Worm (Caenorhabditis elegans) whole organism, L2 larva: ENCODE measurements around the gene F56C3.10.

Experiments
- C34F6.9 ChIP-seq: fragments of 150-350 bp; optimal IDR thresholded peaks from 2 replicates; lab custom pipeline; 2014; ENCODE audit warnings: missing biosample characterization, missing genetic modification characterization
- F13H6.1 ChIP-seq: sonication (generic microtip); optimal IDR thresholded peaks from 2 replicates; lab custom pipeline; 2016; ENCODE audit warnings: missing genetic modification characterization, missing compliant biosample characterization
- R02D3.7 ChIP-seq: fragments of 150-350 bp; optimal IDR thresholded peaks from 2 replicates; lab custom pipeline; 2014; ENCODE audit warnings: missing biosample characterization, missing genetic modification characterization
- Y55F3AM.14 ChIP-seq: fragments of 200-800 bp; sonication (Bioruptor generic); optimal IDR thresholded peaks from 2 replicates; lab custom pipeline; 2018; ENCODE audit warnings: mild to moderate bottlenecking, missing genetic modification characterization, missing compliant biosample characterization
- ZK546.5 ChIP-seq: sonication (generic microtip); optimal IDR thresholded peaks from 2 replicates; lab custom pipeline; 2017; ENCODE audit warnings: missing biosample characterization, missing genetic modification characterization
- alr-1 ChIP-seq: fragments of 150-350 bp; optimal IDR thresholded peaks from 2 replicates; lab custom pipeline; 2014; ENCODE audit warnings: missing biosample characterization, missing genetic modification characterization
- aly-2 ChIP-seq: fragments of 150-350 bp; optimal IDR thresholded peaks from 2 replicates; lab custom pipeline; 2014; ENCODE audit warnings: missing biosample characterization, missing genetic modification characterization
- ama-1 ChIP-seq: fragments of 150-350 bp; optimal IDR thresholded peaks from 2 replicates; lab custom pipeline; 2018; ENCODE audit warnings: inconsistent platforms
- blmp-1 ChIP-seq: sonication (generic microtip); optimal IDR thresholded peaks from 2 replicates; lab custom pipeline; 2017; ENCODE audit warnings: missing genetic modification characterization, mild to moderate bottlenecking, missing compliant biosample characterization, antibody characterized with exemption, moderate library complexity; ENCODE audit not compliant: insufficient read depth
- ceh-16 ChIP-seq: fragments of 150-350 bp; optimal IDR thresholded peaks from 2 replicates; lab custom pipeline; 2014; ENCODE audit warnings: missing biosample characterization, missing genetic modification characterization
- ceh-82 ChIP-seq: fragments of 150-350 bp; optimal IDR thresholded peaks from 2 replicates; lab custom pipeline; 2014; ENCODE audit warnings: missing biosample characterization, missing genetic modification characterization
- crh-2 ChIP-seq: sonication (generic microtip); optimal IDR thresholded peaks from 2 replicates; lab custom pipeline; 2017; ENCODE audit warnings: missing biosample characterization, missing genetic modification characterization
- dmd-4 ChIP-seq: sonication (generic microtip); optimal IDR thresholded peaks from 2 replicates; lab custom pipeline; 2017; ENCODE audit warnings: missing biosample characterization, missing genetic modification characterization
- egl-27 ChIP-seq: sonication (generic microtip); optimal IDR thresholded peaks from 3 replicates; lab custom pipeline; 2017; ENCODE audit warnings: missing biosample characterization, missing genetic modification reagents, missing genetic modification characterization
- elt-1 ChIP-seq: fragments of 150-350 bp; optimal IDR thresholded peaks from 2 replicates; lab custom pipeline; 2014; ENCODE audit warnings: missing biosample characterization, missing genetic modification characterization
- elt-3 ChIP-seq: sonication (generic microtip); optimal IDR thresholded peaks from 2 replicates; lab custom pipeline; 2017; ENCODE audit warnings: missing biosample characterization, missing genetic modification characterization
- fos-1 ChIP-seq: fragments of 150-350 bp; optimal IDR thresholded peaks from 2 replicates; lab custom pipeline; 2014; ENCODE audit warnings: missing biosample characterization, missing genetic modification characterization
- gmeb-1 ChIP-seq: fragments of 150-350 bp; optimal IDR thresholded peaks from 2 replicates; lab custom pipeline; 2014; ENCODE audit warnings: missing biosample characterization, missing genetic modification characterization
- lin-11 ChIP-seq: fragments of 150-350 bp; sonication (generic microtip); optimal IDR thresholded peaks from 2 replicates; lab custom pipeline; 2014; ENCODE audit warnings: missing biosample characterization, missing genetic modification characterization, inconsistent platforms, mixed read lengths
- lin-13 ChIP-seq: fragments of 150-350 bp; optimal IDR thresholded peaks from 2 replicates; lab custom pipeline; 2014; ENCODE audit warnings: missing biosample characterization, missing genetic modification reagents, missing genetic modification characterization
- lin-39 ChIP-seq: fragments of 150-350 bp; optimal IDR thresholded peaks from 2 replicates; lab custom pipeline; 2014; ENCODE audit warnings: missing biosample characterization, missing genetic modification reagents, missing genetic modification characterization
- lsy-2 ChIP-seq, 2 experiments: fragments of 150-350 bp in 1 of 2; sonication (generic microtip) in 1 of 2; optimal IDR thresholded peaks; 2 replicates each; lab custom pipeline; 2014 to 2017; ENCODE audit warnings: missing biosample characterization in 2 of 2, missing genetic modification characterization in 2 of 2
- mab-5 ChIP-seq: fragments of 150-350 bp; optimal IDR thresholded peaks from 2 replicates; lab custom pipeline; 2014; ENCODE audit warnings: missing biosample characterization, missing genetic modification characterization
- mbf-1 ChIP-seq: sonication (generic microtip); optimal IDR thresholded peaks from 2 replicates; lab custom pipeline; 2017; ENCODE audit warnings: missing biosample characterization, missing genetic modification characterization
- mdl-1 ChIP-seq, 2 experiments: fragments of 150-350 bp in 1 of 2; sonication (generic microtip) in 1 of 2; optimal IDR thresholded peaks; 2 replicates each; lab custom pipeline; 2017; ENCODE audit warnings: missing biosample characterization in 2 of 2, missing genetic modification characterization in 2 of 2
- nhr-10 ChIP-seq: sonication (generic microtip); optimal IDR thresholded peaks from 2 replicates; lab custom pipeline; 2017; ENCODE audit warnings: missing biosample characterization, missing genetic modification characterization
- nhr-11 ChIP-seq: fragments of 150-350 bp; optimal IDR thresholded peaks from 2 replicates; lab custom pipeline; 2014; ENCODE audit warnings: missing biosample characterization, missing genetic modification characterization
- nhr-12 ChIP-seq: fragments of 150-350 bp; optimal IDR thresholded peaks from 2 replicates; lab custom pipeline; 2014; ENCODE audit warnings: missing biosample characterization, missing genetic modification characterization
- nhr-129 ChIP-seq: fragments of 150-350 bp; optimal IDR thresholded peaks from 2 replicates; lab custom pipeline; 2014; ENCODE audit warnings: missing biosample characterization, missing genetic modification characterization
- nhr-21 ChIP-seq: fragments of 150-350 bp; optimal IDR thresholded peaks from 2 replicates; lab custom pipeline; 2014; ENCODE audit warnings: missing biosample characterization, missing genetic modification characterization
- nhr-23 ChIP-seq: fragments of 150-350 bp; optimal IDR thresholded peaks from 2 replicates; lab custom pipeline; 2014; ENCODE audit warnings: missing biosample characterization, missing genetic modification reagents, missing genetic modification characterization
- nhr-237 ChIP-seq: fragments of 150-350 bp; optimal IDR thresholded peaks from 2 replicates; lab custom pipeline; 2014; ENCODE audit warnings: missing biosample characterization, missing genetic modification characterization
- nhr-25 ChIP-seq: fragments of 150-350 bp; sonication (generic microtip); optimal IDR thresholded peaks from 3 replicates; lab custom pipeline; 2014; ENCODE audit warnings: missing biosample characterization, missing genetic modification characterization
- nhr-6 ChIP-seq: fragments of 150-350 bp; optimal IDR thresholded peaks from 2 replicates; lab custom pipeline; 2014; ENCODE audit warnings: missing biosample characterization, missing genetic modification characterization
- nhr-77 ChIP-seq: fragments of 150-350 bp; optimal IDR thresholded peaks from 2 replicates; lab custom pipeline; 2014; ENCODE audit warnings: missing biosample characterization, missing genetic modification characterization
- peb-1 ChIP-seq: fragments of 150-350 bp; optimal IDR thresholded peaks from 2 replicates; lab custom pipeline; 2014; ENCODE audit warnings: missing biosample characterization, missing genetic modification characterization
- sem-4 ChIP-seq: fragments of 150-350 bp; optimal IDR thresholded peaks from 2 replicates; lab custom pipeline; 2014; ENCODE audit warnings: missing biosample characterization, missing genetic modification reagents, missing genetic modification characterization
- skn-1 ChIP-seq: sonication (generic microtip); optimal IDR thresholded peaks from 2 replicates; lab custom pipeline; 2017; ENCODE audit warnings: missing biosample characterization, missing genetic modification characterization
- sma-3 ChIP-seq: sonication (generic microtip); optimal IDR thresholded peaks from 2 replicates; lab custom pipeline; 2016; ENCODE audit warnings: missing genetic modification reagents, missing genetic modification characterization, missing compliant biosample characterization
- sma-9 ChIP-seq, 2 experiments: fragments of 150-350 bp in 1 of 2; sonication (generic microtip) in 1 of 2; optimal IDR thresholded peaks; 2 replicates each; lab custom pipeline; 2014 to 2016; ENCODE audit warnings: missing genetic modification characterization in 2 of 2, mild to moderate bottlenecking in 1 of 2, missing biosample characterization in 1 of 2, missing compliant biosample characterization in 1 of 2, missing genetic modification reagents in 1 of 2, moderate library complexity in 1 of 2
- snpc-4 ChIP-seq: fragments of 150-350 bp; optimal IDR thresholded peaks from 2 replicates; lab custom pipeline; 2014; ENCODE audit warnings: missing biosample characterization, missing genetic modification characterization
- unc-39 ChIP-seq: fragments of 150-350 bp; optimal IDR thresholded peaks from 2 replicates; lab custom pipeline; 2014; ENCODE audit warnings: missing biosample characterization, missing genetic modification characterization
- unc-55 ChIP-seq: fragments of 150-350 bp; sonication (generic microtip); optimal IDR thresholded peaks from 3 replicates; lab custom pipeline; 2014; ENCODE audit warnings: missing biosample characterization, missing genetic modification reagents, missing genetic modification characterization
- unc-62 ChIP-seq: fragments of 150-350 bp; optimal IDR thresholded peaks from 2 replicates; lab custom pipeline; 2014; ENCODE audit warnings: missing biosample characterization, missing genetic modification reagents, missing genetic modification characterization
- zag-1 ChIP-seq: fragments of 150-350 bp; optimal IDR thresholded peaks from 2 replicates; lab custom pipeline; 2014; ENCODE audit warnings: missing biosample characterization, missing genetic modification characterization
- ztf-1 ChIP-seq: fragments of 200-800 bp; sonication (Bioruptor generic); conservative IDR thresholded peaks from 2 replicates; pipeline ENCODE4 v1.3.6; 2022; ENCODE audit warnings: missing genetic modification characterization, missing compliant biosample characterization
- ztf-11 ChIP-seq: sonication (generic microtip); optimal IDR thresholded peaks from 2 replicates; lab custom pipeline; 2017; ENCODE audit warnings: missing biosample characterization, missing genetic modification characterization
- ztf-4 ChIP-seq: fragments of 150-350 bp; optimal IDR thresholded peaks from 2 replicates; lab custom pipeline; 2014; ENCODE audit warnings: missing biosample characterization, missing genetic modification characterization

Gene F56C3.10

ce11 chrX:1383546-1383945, 2.1 kb upstream of the F56C3.10 start:
- TF ChIP-seq unc-55 (GFP tag; lab: Kevin White, UChicago), result no peak
- no peak for TF ChIP-seq ztf-4 (tag; lab: Kevin White, UChicago)
- no peak for TF ChIP-seq lsy-2 (tag; optimal IDR thresholded peaks at IDR 0.05; lab: Kevin White, UChicago)
- TF ChIP-seq ama-1 (lab: Kevin White, UChicago), result no peak
- no peak for TF ChIP-seq lin-39 (tag; lab: Kevin White, UChicago)
- no peak for TF ChIP-seq sem-4 (tag; lab: Kevin White, UChicago)
- TF ChIP-seq nhr-129, result no peak

ce11 chrX:1379391-1379790, 2.1 kb downstream of the F56C3.10 start:
- TF ChIP-seq lin-39 (tag; lab: Kevin White, UChicago) (no peak), unc-39 (no peak), nhr-77 (tag; lab: Kevin White, UChicago) (peak; percentile 1), zag-1 (tag; lab: Kevin White, UChicago) (peak; percentile 21), C34F6.9 (tag; lab: Kevin White, UChicago) (no peak), nhr-237 (no peak), ztf-4 (tag; lab: Kevin White, UChicago) (no peak), nhr-10 (tag; lab: Kevin White, UChicago) (no peak), lsy-2 (tag; optimal IDR thresholded peaks at IDR 0.05; lab: Kevin White, UChicago) (peak; percentile 36 to 44), ztf-11 (no peak), unc-62 (GFP tag; lab: Kevin White, UChicago) (no peak), elt-1 (tag; lab: Kevin White, UChicago) (no peak), R02D3.7 (tag; lab: Kevin White, UChicago) (no peak), nhr-129 (peak; percentile 69), egl-27 (tag; lab: Kevin White, UChicago) (no peak), unc-55 (GFP tag; lab: Kevin White, UChicago) (peak; percentile 32), elt-3 (no peak), sma-9 (GFP tag; optimal IDR thresholded peaks at IDR 0.05; lab: Kevin White, UChicago) (peak; percentile 56), sma-9 (tag; optimal IDR thresholded peaks at IDR 0.05; lab: Kevin White, UChicago) (no peak), gmeb-1 (peak; percentile 24), F13H6.1 (tag; lab: Kevin White, UChicago) (peak; percentile 64), aly-2 (tag; lab: Kevin White, UChicago) (no peak), lin-11 (tag; lab: Kevin White, UChicago) (peak; percentile 65), snpc-4 (peak; percentile 43), dmd-4 (tag; lab: Kevin White, UChicago) (no peak), sma-3 (GFP tag; lab: Kevin White, UChicago) (peak; percentile 46), skn-1 (tag; lab: Kevin White, UChicago) (no peak), Y55F3AM.14 (GFP tag; lab: Kevin White, UChicago) (peak; percentile 45), ZK546.5 (tag; lab: Kevin White, UChicago) (no peak), sem-4 (tag; lab: Kevin White, UChicago) (peak; percentile 10), peb-1 (tag; lab: Kevin White, UChicago) (no peak), nhr-21 (tag; lab: Kevin White, UChicago) (peak; percentile 67), mab-5 (tag; lab: Kevin White, UChicago) (no peak), mbf-1 (tag; lab: Kevin White, UChicago) (no peak), ama-1 (lab: Kevin White, UChicago) (no peak), fos-1 (peak; percentile 53), ceh-82 (tag; lab: Kevin White, UChicago) (no peak), lin-13 (GFP tag; lab: Kevin White, UChicago) (peak; percentile 70), nhr-23 (tag; lab: Kevin White, UChicago) (no peak), nhr-12 (no peak), nhr-25 (no peak), blmp-1 (no peak), crh-2 (peak; percentile 61), ceh-16 (tag; lab: Kevin White, UChicago) (no peak), ztf-1 (GFP tag; lab: Robert Waterston, UW) (no peak), alr-1 (tag; lab: Kevin White, UChicago) (no peak), nhr-11 (no peak), mdl-1 (tag; optimal IDR thresholded peaks at IDR 0.05; lab: Kevin White, UChicago) (peak in 1 of 2 experiments; percentile 33), nhr-6 (tag; lab: Kevin White, UChicago) (no peak)
